Fruit fly (Drosophila melanogaster): Measurements from ENCODE around the gene atk.

dm6 chr3L:20505732-20506131 lies 41.1 kb upstream of the atk start, which contains the start of gene CG5078:
- no peak for TF ChIP-seq EcR (GFP tag; optimal IDR thresholded peaks at IDR 0.05)
- TF ChIP-seq pan (optimal IDR thresholded peaks at IDR 0.05): no peak
- TF ChIP-seq Dll (optimal IDR thresholded peaks at IDR 0.05): no peak
